Fruit fly (Drosophila melanogaster) S2 (cell line): ENCODE data around the gene CG7988.

Source experiments
- CG8478 ChIP-seq: fragments of >200 bp; optimal IDR thresholded peaks from 2 replicates; lab custom pipeline; 2018
- CTCF ChIP-seq, 2 experiments: fragments of >200 bp; optimal IDR thresholded peaks; 2 replicates each; lab custom pipeline; 2018

dm6 chr3R:18183244-18183643, 37.1 kb upstream of the CG7988 start, which contains the start of gene cdm:
- no peak for TF ChIP-seq CTCF (optimal IDR thresholded peaks at IDR 0.05; lab: Kevin White, UChicago)
- TF ChIP-seq CG8478 (lab: Kevin White, UChicago) = no peak
